Fruit fly (Drosophila melanogaster) whole organism, adult: ENCODE data around the gene Tm2.

Experiments
- CG1620 ChIP-seq: fragments of 200-800 bp; sonication (Bioruptor generic); optimal IDR thresholded peaks from 2 replicates; lab custom pipeline; 2016; ENCODE audit warnings: missing biosample characterization, missing genetic modification characterization
- CG5204 ChIP-seq: fragments of 200-800 bp; sonication (Bioruptor generic); optimal IDR thresholded peaks from 2 replicates; lab custom pipeline; 2016; ENCODE audit warnings: missing biosample characterization, missing genetic modification characterization
- CG7101 ChIP-seq: fragments of 200-800 bp; sonication (Bioruptor generic); optimal IDR thresholded peaks from 2 replicates; lab custom pipeline; 2018; ENCODE audit warnings: missing biosample characterization, mild to moderate bottlenecking, missing genetic modification characterization, moderate library complexity
- kay ChIP-seq: fragments of 200-800 bp; sonication (Bioruptor generic); peaks from one replicate; lab custom pipeline; 2016; ENCODE audit warnings: missing biosample characterization, missing genetic modification characterization, borderline replicate concordance
- ovo ChIP-seq: fragments of 200-800 bp; sonication (Bioruptor generic); optimal IDR thresholded peaks from 2 replicates; lab custom pipeline; 2016; ENCODE audit warnings: missing biosample characterization, missing genetic modification characterization

DNA sequence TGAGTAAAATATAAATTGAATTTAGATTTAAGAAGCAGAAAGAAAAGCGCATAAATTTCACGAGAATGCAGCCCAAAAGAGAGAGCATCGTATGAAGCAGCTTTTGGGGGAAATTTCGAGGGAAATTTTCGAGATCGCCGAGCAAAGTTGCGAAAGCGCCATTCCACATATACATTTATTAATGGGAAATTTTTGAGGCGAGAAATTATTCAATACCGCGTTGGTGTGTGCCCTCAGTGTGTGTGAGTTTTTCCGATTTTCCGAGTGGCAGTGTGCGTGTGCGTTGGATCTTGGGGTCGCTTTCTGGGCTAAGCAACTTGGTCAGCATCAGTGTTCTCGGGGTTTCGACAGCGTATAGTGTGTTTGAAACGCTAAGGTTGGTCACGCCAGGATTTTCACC is at the start of gene Tm2:
- TF ChIP-seq kay (GFP tag; lab: Kevin White, UChicago), result no peak
- no peak for TF ChIP-seq ovo (GFP tag; lab: Kevin White, UChicago)
- no peak for TF ChIP-seq CG7101 (tag; lab: Kevin White, UChicago)
- TF ChIP-seq CG5204 (GFP tag; lab: Kevin White, UChicago), result no peak
- TF ChIP-seq CG1620 (GFP tag; lab: Kevin White, UChicago), result no peak
